ENCODE assay signal across 3 worm cellular contexts in genomic region chrIV:4905645-4906135, ce11.
TF ChIP-seq lines count a peak whose summit lies in the region.

TSS of gene T08B6.4 (plus strand) at chrIV:4905695.

TF ChIP-seq in whole organism, L3 larva, 47 proteins besides CTCF, POLR2A, EP300 and RAD21:
- TF ChIP-seq nhr-12 (tag; optimal IDR thresholded peaks at IDR 0.05; lab: Kevin White, UChicago) (no peak), ceh-28 (tag; optimal IDR thresholded peaks at IDR 0.05; lab: Kevin White, UChicago) (peak; percentile 79)

TF ChIP-seq in whole organism, L4 larva, 104 proteins besides CTCF, POLR2A, EP300 and RAD21:
- TF ChIP-seq ceh-44 (GFP tag; IDR thresholded peaks at IDR 0.05; lab: Robert Waterston, UW), result no peak
- TF ChIP-seq hlh-30 (tag; optimal IDR thresholded peaks at IDR 0.05; lab: Kevin White, UChicago; ENCODE audit: insufficient read depth), result no peak
- no peak for TF ChIP-seq daf-19 (GFP tag; conservative IDR thresholded peaks at IDR 0.05; lab: Robert Waterston, UW)
- peak; percentile 12 for TF ChIP-seq aha-1 (tag; lab: Kevin White, UChicago)
- no peak for TF ChIP-seq unc-62 (GFP tag; optimal IDR thresholded peaks at IDR 0.05 in 1 of 2; lab: Kevin White, UChicago)
- no peak for TF ChIP-seq unc-62 (tag; optimal IDR thresholded peaks at IDR 0.05; lab: Kevin White, UChicago)
- no peak for TF ChIP-seq nhr-76 (tag; optimal IDR thresholded peaks at IDR 0.05; lab: Kevin White, UChicago)
- TF ChIP-seq ztf-7 (tag; optimal IDR thresholded peaks at IDR 0.05; lab: Kevin White, UChicago), result no peak
- peak; percentile 87 for TF ChIP-seq ceh-28 (tag; optimal IDR thresholded peaks at IDR 0.05; lab: Kevin White, UChicago)
TF ChIP-seq in whole organism, L4 larva: peak in this region for 2.

TF ChIP-seq in whole organism, midembryonic, 9 proteins besides CTCF, POLR2A, EP300 and RAD21:
- TF ChIP-seq T22C8.4 (GFP tag; IDR thresholded peaks at IDR 0.05; lab: Robert Waterston, UW) (peak; percentile 67), ref-1 (GFP tag; conservative IDR thresholded peaks at IDR 0.05; lab: Robert Waterston, UW) (no peak)

Comparison
In these comparisons a context has a peak if more than half of its experiments do, and no peak if none do; other contexts are left out.
1. Of the 28 proteins assayed by ChIP-seq in both whole organism, L4 larva and whole organism, L3 larva: peak only in whole organism, L4 larva: none; only in whole organism, L3 larva: none; in both: ceh-28; in neither: 27.